Worm (Caenorhabditis elegans): ENCODE data around the gene Y62F5A.9.

ce11 chrII:11501956-11502355 lies 36.7 kb downstream of the Y62F5A.9 start:
- TF ChIP-seq unc-86 (tag; optimal IDR thresholded peaks at IDR 0.05): no peak
- no peak for TF ChIP-seq nhr-11 (tag; optimal IDR thresholded peaks at IDR 0.05)
- TF ChIP-seq nhr-232 (tag; optimal IDR thresholded peaks at IDR 0.05): no peak
- no peak for TF ChIP-seq pqm-1 (tag; optimal IDR thresholded peaks at IDR 0.05)
- no peak for TF ChIP-seq K09A11.1 (tag; optimal IDR thresholded peaks at IDR 0.05; ENCODE audit: insufficient read depth)
- no peak for TF ChIP-seq F13H6.1 (tag; optimal IDR thresholded peaks at IDR 0.05)
- no peak for TF ChIP-seq ceh-14 (tag; optimal IDR thresholded peaks at IDR 0.05)
